Worm (Caenorhabditis elegans) whole organism, L4/young adult: ENCODE data around the gene algn-1.

Experiments used
- W03F9.2 ChIP-seq: fragments of 150-350 bp; optimal IDR thresholded peaks from 2 replicates; lab custom pipeline; 2014; ENCODE audit warnings: missing biosample characterization, missing genetic modification characterization
- dao-5 ChIP-seq: sonication (generic microtip); optimal IDR thresholded peaks from 2 replicates; lab custom pipeline; 2016; ENCODE audit warnings: missing genotype, missing genetic modification characterization, moderate library complexity, missing compliant biosample characterization
- him-1 ChIP-seq: sonication (generic microtip); optimal IDR thresholded peaks from 2 replicates; lab custom pipeline; 2016; ENCODE audit warnings: missing genotype, missing genetic modification reagents, missing genetic modification characterization, missing compliant biosample characterization

Gene algn-1

DNA sequence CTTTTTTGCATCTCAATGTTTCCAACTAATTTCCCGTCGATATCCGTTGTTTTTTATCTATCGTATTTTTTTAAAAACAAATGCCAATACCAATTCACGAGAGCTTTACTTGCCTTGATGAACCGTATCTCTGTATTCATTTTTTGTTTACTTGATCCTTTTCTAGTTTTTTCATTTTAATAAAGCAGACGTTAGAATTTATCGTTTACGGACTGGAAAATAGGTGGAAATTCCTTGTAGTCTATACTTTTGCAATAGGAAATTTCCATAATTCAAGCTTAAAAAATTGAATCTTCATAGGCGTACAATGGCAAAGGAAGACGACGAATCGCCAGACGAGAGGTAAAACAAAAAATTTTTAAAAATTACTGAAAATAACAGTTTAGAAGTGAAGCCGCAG is at the start of gene algn-1:
TSS of gene algn-1 (plus strand) at position 301 of the 400 bp plus-strand sequence.
- TF ChIP-seq him-1 (tag; lab: Kevin White, UChicago) = no peak
- TF ChIP-seq dao-5 = no peak
- TF ChIP-seq W03F9.2 (tag; lab: Kevin White, UChicago) = no peak

DNA sequence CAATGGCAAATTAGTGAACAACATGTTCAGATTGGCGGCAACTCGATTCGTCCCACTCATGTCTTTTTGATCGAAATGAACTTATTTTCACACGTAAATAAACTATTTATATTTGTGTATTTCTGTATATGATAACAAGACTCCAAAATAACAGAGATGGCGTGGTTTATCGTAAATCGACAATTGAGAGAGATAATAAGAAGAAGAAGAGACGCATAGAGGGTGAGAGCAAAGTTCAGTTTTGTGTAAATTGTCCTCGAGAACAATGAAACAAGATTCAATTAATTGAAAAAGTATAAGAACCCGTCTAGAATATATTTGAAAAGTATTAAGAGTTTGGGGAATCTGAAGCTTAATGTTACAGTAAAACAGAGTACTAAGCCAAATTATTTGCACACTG is 48.5 kb upstream of the algn-1 start:
- no peak for TF ChIP-seq W03F9.2 (tag; lab: Kevin White, UChicago)
- no peak for TF ChIP-seq him-1 (tag; lab: Kevin White, UChicago)
- no peak for TF ChIP-seq dao-5

DNA sequence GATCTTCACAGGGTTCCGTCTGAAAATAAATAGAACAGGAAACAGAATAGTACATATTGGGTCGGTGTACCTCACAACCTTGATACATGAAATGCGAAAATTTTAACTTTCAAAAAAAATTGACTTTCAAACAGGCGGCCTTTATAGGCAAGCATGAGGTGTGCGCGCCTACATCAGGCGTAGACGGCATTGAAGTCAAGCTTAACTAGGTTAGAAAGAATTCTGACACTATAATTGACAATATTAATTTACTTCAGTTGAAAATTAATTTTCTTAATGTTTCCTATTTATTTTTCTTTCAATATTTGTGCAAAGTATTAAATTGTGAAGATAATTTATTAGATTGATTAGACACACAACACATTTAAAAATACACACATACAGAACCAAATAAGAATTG is 48.0 kb upstream of the algn-1 start, which contains the start of gene C05D11.5:
TSS of gene C05D11.5 (minus strand) at position 101 of the 400 bp plus-strand sequence.
- TF ChIP-seq him-1 (tag; lab: Kevin White, UChicago) (no peak), W03F9.2 (tag; lab: Kevin White, UChicago) (no peak)

DNA sequence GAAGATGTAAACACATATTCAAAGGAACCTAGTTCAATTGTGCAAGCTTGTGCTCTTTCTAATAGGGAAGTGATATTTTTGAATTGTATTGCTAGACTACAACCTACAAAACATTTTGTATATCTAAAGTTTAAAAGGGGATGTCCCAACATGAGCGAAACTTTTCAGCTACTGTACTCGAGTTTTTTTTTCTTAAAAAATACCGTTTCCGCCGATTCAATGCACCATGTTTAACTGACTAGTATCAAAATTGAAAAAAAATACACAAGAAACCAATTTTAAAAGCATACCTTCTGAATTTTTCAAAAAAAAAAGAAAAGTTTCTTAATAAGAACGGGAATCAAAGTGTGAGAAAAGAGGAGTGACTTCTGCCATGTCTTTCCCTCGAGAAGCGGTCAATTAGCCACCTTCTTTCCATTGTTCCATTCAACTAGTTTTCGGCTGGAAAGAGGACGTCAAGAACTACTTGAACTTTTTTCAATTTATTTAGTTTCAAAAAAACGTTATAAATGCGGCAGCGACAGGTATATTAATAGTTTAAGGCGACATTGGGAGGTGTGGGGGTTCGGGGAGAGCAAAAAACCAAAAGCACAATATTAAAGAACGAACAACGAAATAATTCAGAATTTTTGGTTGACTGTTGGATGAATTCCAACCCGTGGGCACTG is 44.5 kb upstream of the algn-1 start, which contains the start of gene nas-4:
TSS of gene nas-4 (minus strand) at position 351 of the 668 bp plus-strand sequence.
- TF ChIP-seq W03F9.2 (tag; lab: Kevin White, UChicago) (no peak), him-1 (tag; lab: Kevin White, UChicago) (no peak), dao-5 (no peak)

DNA sequence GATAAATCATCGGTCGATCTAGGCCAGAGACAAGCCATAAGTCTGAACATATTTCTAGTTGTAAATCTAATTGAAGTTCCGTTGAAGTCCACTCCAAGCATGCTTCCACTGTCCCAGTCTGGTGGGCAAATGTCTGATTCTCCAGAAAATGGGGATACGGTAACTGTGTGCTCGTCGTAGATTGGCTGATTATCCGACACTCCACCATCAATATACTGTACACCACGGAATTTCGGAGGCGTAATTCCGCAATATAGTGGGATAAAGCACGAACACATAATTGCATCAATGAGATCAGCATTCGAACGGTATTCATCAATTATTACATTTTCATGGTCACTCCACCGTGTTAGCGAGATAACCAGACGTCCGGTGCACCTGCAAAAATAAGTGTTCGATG is 41.7 kb upstream of the algn-1 start:
- no peak for TF ChIP-seq dao-5
- no peak for TF ChIP-seq him-1 (tag; lab: Kevin White, UChicago)
- no peak for TF ChIP-seq W03F9.2 (tag; lab: Kevin White, UChicago)

DNA sequence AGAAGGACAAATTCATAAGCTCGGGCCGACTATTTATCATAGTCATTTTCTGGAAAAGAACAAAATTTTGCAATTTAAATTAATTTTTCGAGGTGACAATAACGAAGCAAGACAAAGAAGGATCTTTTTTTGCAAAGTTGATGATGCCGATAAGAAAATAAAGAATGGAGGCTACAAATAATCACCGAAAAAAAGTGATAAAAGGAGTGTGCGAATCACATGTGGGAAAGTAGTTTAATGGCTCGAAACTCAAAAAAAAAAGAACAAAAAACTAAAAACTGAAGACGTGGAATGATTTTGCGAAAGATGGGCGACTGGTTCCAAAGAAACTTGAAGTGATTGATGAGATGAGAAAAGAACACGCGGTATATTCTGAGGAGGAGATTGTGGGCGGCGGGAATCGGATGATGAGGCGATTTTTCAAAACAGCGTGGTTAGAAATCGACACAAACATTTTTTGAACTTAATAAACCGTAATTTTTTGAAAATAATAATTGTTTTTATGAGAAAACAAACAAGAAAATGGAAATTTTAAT is 40.4 kb upstream of the algn-1 start, which contains the start of gene atgl-1:
TSS of gene atgl-1 (minus strand) at position 51 of the 536 bp plus-strand sequence.
- TF ChIP-seq dao-5 (no peak), him-1 (tag; lab: Kevin White, UChicago) (no peak), W03F9.2 (tag; lab: Kevin White, UChicago) (no peak)

DNA sequence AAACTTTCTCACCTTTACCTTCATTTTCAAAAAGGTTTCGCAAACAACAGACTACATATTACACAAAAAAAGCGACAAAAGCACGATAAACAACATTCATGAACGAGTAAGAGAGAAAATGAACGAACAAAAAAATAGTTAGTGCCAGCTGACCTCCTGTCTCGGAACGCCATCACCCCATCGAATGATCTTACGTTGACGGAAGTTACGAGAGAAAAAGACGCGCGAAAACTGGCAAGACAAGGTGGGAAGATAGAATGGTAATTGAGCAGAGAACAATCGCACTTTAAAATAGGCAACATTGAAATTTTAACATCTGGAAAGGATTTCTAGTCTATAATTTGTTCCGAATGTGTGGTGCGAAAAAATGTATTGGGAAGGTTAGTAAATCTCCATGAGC is 39.7 kb upstream of the algn-1 start:
- no peak for TF ChIP-seq W03F9.2 (tag; lab: Kevin White, UChicago)
- no peak for TF ChIP-seq dao-5
- no peak for TF ChIP-seq him-1 (tag; lab: Kevin White, UChicago)

DNA sequence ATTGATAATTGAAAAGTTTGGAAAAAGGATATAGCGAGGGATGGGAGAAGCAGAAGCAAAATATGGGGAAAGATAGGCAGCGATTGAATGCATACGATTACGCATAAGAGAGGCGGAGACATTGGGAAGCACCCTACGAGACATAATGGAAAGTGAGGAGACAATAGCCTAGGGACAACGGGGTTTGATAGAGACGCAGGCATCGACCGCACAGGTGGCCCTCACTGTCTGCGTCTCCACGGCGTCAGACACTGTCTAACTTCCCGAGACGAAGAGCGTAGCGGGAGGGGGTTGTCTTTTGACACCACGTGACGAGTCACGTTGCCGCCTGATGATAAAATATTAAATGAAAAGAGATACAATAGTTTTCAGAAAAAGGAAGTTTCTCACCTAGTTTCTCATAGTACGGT is 38.9 kb upstream of the algn-1 start:
- no peak for TF ChIP-seq dao-5
- peak; percentile 60 for TF ChIP-seq W03F9.2 (tag; lab: Kevin White, UChicago)
- no peak for TF ChIP-seq him-1 (tag; lab: Kevin White, UChicago)

DNA sequence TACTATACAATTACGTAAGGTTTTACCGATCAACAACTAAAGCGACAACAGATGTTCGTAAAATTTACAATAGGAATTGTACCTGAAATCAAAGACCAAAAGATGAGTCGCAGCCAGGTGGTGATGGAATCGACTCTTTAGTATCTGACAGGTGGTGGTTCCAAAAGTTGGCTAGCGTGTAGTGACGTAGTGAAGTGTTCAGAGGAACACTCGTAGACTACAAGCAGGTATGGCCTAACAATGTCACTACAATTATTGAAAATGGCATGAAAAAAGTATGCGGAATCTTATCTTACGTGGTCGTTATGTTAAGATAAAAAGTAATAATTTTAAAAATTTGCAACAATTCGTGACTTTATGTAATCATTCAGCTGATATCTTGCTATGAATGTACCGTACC is 38.4 kb upstream of the algn-1 start:
- TF ChIP-seq dao-5 (no peak), him-1 (tag; lab: Kevin White, UChicago) (no peak), W03F9.2 (tag; lab: Kevin White, UChicago) (no peak)

DNA sequence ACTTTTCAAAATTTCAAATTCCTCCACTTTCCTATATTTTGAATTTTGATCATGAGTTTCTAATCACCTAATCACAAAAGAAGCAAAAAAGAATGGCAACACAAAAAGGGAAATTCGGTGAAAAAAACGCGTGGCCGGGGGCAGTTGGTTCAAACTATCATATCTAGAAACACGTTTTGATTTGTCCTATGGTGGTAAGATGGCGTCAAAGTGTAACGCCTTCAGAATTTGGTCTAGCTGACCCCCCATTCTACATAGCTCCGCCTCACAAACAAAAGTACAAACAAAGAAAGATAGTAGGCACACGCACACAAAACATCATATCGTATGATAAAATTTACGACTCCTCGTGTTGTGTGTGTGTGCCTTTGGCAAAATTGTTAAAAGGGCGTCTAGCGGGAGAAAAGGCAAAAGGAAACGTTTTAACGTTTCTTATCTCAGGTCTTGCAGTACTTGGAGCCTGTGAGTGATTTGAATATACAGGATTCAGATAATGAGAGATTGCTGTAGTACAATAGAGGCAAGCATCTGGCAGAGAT is 37.9 kb upstream of the algn-1 start:
- TF ChIP-seq him-1 (tag; lab: Kevin White, UChicago) = no peak
- no peak for TF ChIP-seq dao-5

DNA sequence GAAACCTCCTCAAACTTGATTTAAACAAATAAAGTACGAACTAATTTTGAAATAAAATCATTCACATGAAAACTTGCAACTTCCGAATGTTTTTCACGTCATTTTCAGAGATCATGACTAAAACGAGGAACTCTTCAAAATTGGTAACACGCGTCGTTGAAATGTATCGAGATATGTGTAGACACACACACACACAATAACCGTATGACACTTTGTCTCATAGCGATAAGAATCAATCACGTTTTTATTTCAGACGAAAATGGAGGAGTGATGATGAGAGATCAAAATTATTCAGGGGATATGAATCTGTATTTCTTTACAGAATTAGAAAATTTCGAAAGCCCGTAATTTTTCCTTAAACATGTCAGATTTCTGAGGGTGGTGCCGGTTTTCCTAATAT is 37.2 kb upstream of the algn-1 start:
- TF ChIP-seq him-1 (tag; lab: Kevin White, UChicago) (no peak), dao-5 (no peak), W03F9.2 (tag; lab: Kevin White, UChicago) (no peak)

DNA sequence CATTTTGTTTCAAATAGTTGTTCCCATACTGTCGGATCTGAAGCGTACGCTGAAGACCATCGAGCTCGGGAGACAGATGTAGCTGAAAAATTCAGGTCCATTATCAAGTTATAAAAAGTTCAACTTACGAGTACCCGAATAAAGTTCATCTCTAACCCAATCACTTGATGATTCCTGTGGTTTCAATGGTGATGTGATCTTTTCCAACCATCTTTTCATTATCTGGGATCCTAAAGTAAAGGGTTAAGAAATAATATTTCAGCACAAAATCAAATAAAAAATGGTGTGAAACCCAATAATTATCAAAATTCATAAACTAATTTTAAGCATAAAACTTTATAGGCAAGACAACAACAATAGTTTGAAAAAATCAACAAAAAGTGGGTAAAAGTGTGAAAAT is 32.7 kb upstream of the algn-1 start, which contains the start of gene C05D11.8:
TSS of gene C05D11.8 (minus strand) at position 101 of the 400 bp plus-strand sequence.
- TF ChIP-seq dao-5 (no peak), him-1 (tag; lab: Kevin White, UChicago) (no peak), W03F9.2 (tag; lab: Kevin White, UChicago) (no peak)

DNA sequence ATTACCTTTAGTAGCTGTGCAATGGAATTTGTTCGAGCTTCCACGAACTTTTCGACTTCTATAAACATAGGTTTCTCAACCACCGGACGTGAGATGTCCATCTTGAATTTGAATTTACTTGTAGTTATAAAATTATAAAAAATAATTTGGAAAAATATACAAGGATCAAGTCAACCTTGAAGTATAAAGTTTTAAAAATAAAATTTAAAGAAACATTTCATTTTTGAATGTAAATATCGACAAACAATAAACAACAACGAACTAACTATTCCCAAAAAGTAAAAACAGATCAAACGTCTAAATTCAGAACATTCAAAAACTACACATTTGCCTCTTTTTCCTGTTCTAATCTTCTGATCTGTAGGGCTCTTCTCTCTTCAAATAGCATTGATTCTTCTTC is 29.1 kb upstream of the algn-1 start, which contains the start of gene popl-1:
TSS of gene popl-1 (minus strand) at position 101 of the 400 bp plus-strand sequence.
- no peak for TF ChIP-seq him-1 (tag; lab: Kevin White, UChicago)
- TF ChIP-seq W03F9.2 (tag; lab: Kevin White, UChicago) = no peak
- no peak for TF ChIP-seq dao-5

DNA sequence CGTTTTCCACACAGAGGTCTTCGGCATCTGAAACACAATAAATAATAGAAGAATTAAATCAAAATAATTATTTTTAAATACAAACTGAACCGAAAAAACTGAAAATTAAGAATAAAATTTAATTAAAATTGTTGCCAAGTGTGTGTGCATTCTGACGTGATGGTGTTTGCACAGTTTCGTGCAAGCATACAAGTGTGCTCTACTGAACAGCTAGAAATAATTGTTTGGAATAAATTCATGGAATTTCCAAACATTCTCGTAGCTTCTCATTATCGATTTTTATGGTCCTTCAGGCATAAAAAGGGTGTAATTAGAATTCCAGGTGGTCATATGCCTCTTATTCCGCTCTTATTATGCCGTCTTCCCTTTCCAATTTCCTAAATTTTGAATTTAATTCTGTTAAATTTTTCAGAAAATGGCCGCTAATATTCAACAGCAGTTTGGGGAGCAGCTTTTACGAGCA is 28.1 kb upstream of the algn-1 start, which contains the start of the genes mrps-17 and txdc-9:
TSS of gene mrps-17 (minus strand) at position 33 of the 463 bp plus-strand sequence.
TSS of gene txdc-9 (plus strand) at position 413 of the 463 bp plus-strand sequence.
- TF ChIP-seq W03F9.2 (tag; lab: Kevin White, UChicago) (peak; percentile 91), dao-5 (no peak)
